Fruit fly (Drosophila melanogaster) whole organism, prepupa: Measurements from ENCODE around the gene CG6983.

Experiments
- CG10631 ChIP-seq: fragments of 200-800 bp; sonication (Bioruptor generic); optimal IDR thresholded peaks from 2 replicates; lab custom pipeline; 2016; ENCODE audit warnings: missing biosample characterization, missing genetic modification characterization
- CG10669 ChIP-seq: fragments of 200-800 bp; sonication (Bioruptor generic); optimal IDR thresholded peaks from 3 replicates; lab custom pipeline; 2018; ENCODE audit warnings: missing biosample characterization, mild to moderate bottlenecking, missing genetic modification characterization, moderate library complexity
- CG11762 ChIP-seq: fragments of 200-800 bp; sonication (Bioruptor generic); optimal IDR thresholded peaks from 3 replicates; lab custom pipeline; 2016; ENCODE audit warnings: missing biosample characterization, missing genetic modification characterization; ENCODE audit not compliant: insufficient read depth
- CG11902 ChIP-seq: fragments of 200-800 bp; sonication (Bioruptor generic); optimal IDR thresholded peaks from 3 replicates; lab custom pipeline; 2016; ENCODE audit warnings: missing biosample characterization, missing genetic modification characterization
- CG15336 ChIP-seq: fragments of 200-800 bp; sonication (Bioruptor generic); IDR thresholded peaks from 2 replicates; pipeline ENCODE4 v1.3.6; 2022; ENCODE audit warnings: missing biosample characterization, missing genetic modification characterization
- CG1621 ChIP-seq: fragments of 200-800 bp; sonication (Bioruptor generic); optimal IDR thresholded peaks from 3 replicates; lab custom pipeline; 2018; ENCODE audit warnings: missing biosample characterization, mild to moderate bottlenecking, missing genetic modification characterization
- CG31627 ChIP-seq: fragments of 200-800 bp; sonication (Bioruptor generic); optimal IDR thresholded peaks from 3 replicates; lab custom pipeline; 2016; ENCODE audit warnings: missing biosample characterization, missing genetic modification characterization
- CG34406 ChIP-seq: fragments of 200-800 bp; sonication (Bioruptor generic); optimal IDR thresholded peaks from 3 replicates; lab custom pipeline; 2016; ENCODE audit warnings: missing biosample characterization, missing genetic modification characterization
- CG3919 ChIP-seq: fragments of 200-800 bp; sonication (Bioruptor generic); optimal IDR thresholded peaks from 3 replicates; lab custom pipeline; 2016; ENCODE audit warnings: missing biosample characterization, missing genetic modification characterization
- CG4318 ChIP-seq: fragments of 200-800 bp; sonication (Bioruptor generic); optimal IDR thresholded peaks from 3 replicates; lab custom pipeline; 2017; ENCODE audit warnings: missing biosample characterization, mild to moderate bottlenecking, missing genetic modification characterization
- CG6163 ChIP-seq: fragments of 200-800 bp; sonication (Bioruptor generic); IDR thresholded peaks from 3 replicates; pipeline ENCODE4 v1.3.6; 2022; ENCODE audit warnings: missing biosample characterization, missing genetic modification characterization
- CG6276 ChIP-seq: fragments of 200-800 bp; sonication (Bioruptor generic); optimal IDR thresholded peaks from 2 replicates; lab custom pipeline; 2017; ENCODE audit warnings: missing biosample characterization, mild to moderate bottlenecking, missing genetic modification characterization
- CG6792 ChIP-seq: fragments of 200-800 bp; sonication (Bioruptor generic); optimal IDR thresholded peaks from 3 replicates; lab custom pipeline; 2016; ENCODE audit warnings: missing biosample characterization, missing genetic modification characterization
- CG6808 ChIP-seq: fragments of 200-800 bp; sonication (Bioruptor generic); optimal IDR thresholded peaks from 3 replicates; lab custom pipeline; 2017; ENCODE audit warnings: missing biosample characterization, missing genetic modification characterization, mild to moderate bottlenecking, moderate library complexity, missing genetic modification reagents
- CG6854 ChIP-seq: fragments of 200-800 bp; sonication (Bioruptor generic); optimal IDR thresholded peaks from 2 replicates; lab custom pipeline; 2017; ENCODE audit warnings: missing biosample characterization, mild to moderate bottlenecking, missing genetic modification characterization
- CG8119 ChIP-seq: fragments of 200-800 bp; sonication (Bioruptor generic); IDR thresholded peaks from 3 replicates; pipeline ENCODE4 v1.3.6; 2022; ENCODE audit warnings: missing biosample characterization, missing genetic modification characterization
- CG8319 ChIP-seq: fragments of 200-800 bp; sonication (Bioruptor generic); optimal IDR thresholded peaks from 3 replicates; lab custom pipeline; 2016; ENCODE audit warnings: missing biosample characterization, missing genetic modification characterization
- CG9139 ChIP-seq: fragments of 200-800 bp; sonication (Bioruptor generic); optimal IDR thresholded peaks from 3 replicates; lab custom pipeline; 2017; ENCODE audit warnings: missing biosample characterization, mild to moderate bottlenecking, missing genetic modification characterization
- Eip75B ChIP-seq: fragments of 200-800 bp; sonication (Bioruptor generic); optimal IDR thresholded peaks from 3 replicates; lab custom pipeline; 2016; ENCODE audit warnings: missing biosample characterization, missing genetic modification characterization
- Eip78C ChIP-seq: fragments of 200-800 bp; sonication (Bioruptor generic); peaks from one replicate; lab custom pipeline; 2016; ENCODE audit warnings: missing biosample characterization, missing genetic modification characterization
- Eip93F ChIP-seq: fragments of 200-800 bp; sonication (Bioruptor generic); optimal IDR thresholded peaks from 2 replicates; lab custom pipeline; 2016; ENCODE audit warnings: missing biosample characterization, mild to moderate bottlenecking, missing genetic modification characterization
- Ets21C ChIP-seq: fragments of 200-800 bp; sonication (Bioruptor generic); optimal IDR thresholded peaks from 3 replicates; lab custom pipeline; 2016; ENCODE audit warnings: missing biosample characterization, missing genetic modification characterization
- Hr38 ChIP-seq: sonication (Bioruptor generic); optimal IDR thresholded peaks from 2 replicates; lab custom pipeline; 2016; ENCODE audit warnings: missing biosample characterization, missing genetic modification characterization
- Hr39 ChIP-seq: fragments of 200-800 bp; sonication (Bioruptor generic); optimal IDR thresholded peaks from 2 replicates; lab custom pipeline; 2016; ENCODE audit warnings: missing biosample characterization, missing genetic modification characterization
- Met ChIP-seq: fragments of 200-800 bp; sonication (Bioruptor generic); optimal IDR thresholded peaks from 3 replicates; lab custom pipeline; 2016; ENCODE audit warnings: missing biosample characterization, missing genetic modification characterization
- OdsH ChIP-seq: fragments of 200-800 bp; sonication (Bioruptor generic); optimal IDR thresholded peaks from 3 replicates; lab custom pipeline; 2016; ENCODE audit warnings: missing biosample characterization, missing genetic modification characterization
- Smox ChIP-seq: fragments of 200-800 bp; sonication (Bioruptor generic); optimal IDR thresholded peaks from 3 replicates; lab custom pipeline; 2016; ENCODE audit warnings: missing biosample characterization, missing genetic modification characterization
- Sox14 ChIP-seq: fragments of 200-800 bp; sonication (Bioruptor generic); optimal IDR thresholded peaks from 3 replicates; lab custom pipeline; 2016; ENCODE audit warnings: missing biosample characterization, missing genetic modification characterization
- Sox15 ChIP-seq: fragments of 200-800 bp; sonication (Bioruptor generic); optimal IDR thresholded peaks from 3 replicates; lab custom pipeline; 2016; ENCODE audit warnings: missing biosample characterization, missing genetic modification characterization
- achi ChIP-seq: fragments of 200-800 bp; sonication (Bioruptor generic); optimal IDR thresholded peaks from 3 replicates; lab custom pipeline; 2016; ENCODE audit warnings: missing biosample characterization, missing genetic modification characterization
- acj6 ChIP-seq: fragments of 200-800 bp; sonication (Bioruptor generic); optimal IDR thresholded peaks from 3 replicates; lab custom pipeline; 2016; ENCODE audit warnings: missing biosample characterization, missing genetic modification characterization
- cyc ChIP-seq: fragments of 200-800 bp; sonication (Bioruptor generic); optimal IDR thresholded peaks from 3 replicates; lab custom pipeline; 2016; ENCODE audit warnings: missing biosample characterization, missing genetic modification characterization
- dac ChIP-seq: fragments of 200-800 bp; sonication (Bioruptor generic); optimal IDR thresholded peaks from 2 replicates; lab custom pipeline; 2017; ENCODE audit warnings: missing biosample characterization, mild to moderate bottlenecking, missing genetic modification characterization
- dsx ChIP-seq: fragments of 200-800 bp; optimal IDR thresholded peaks from 3 replicates; lab custom pipeline; 2019; ENCODE audit warnings: missing biosample characterization, mild to moderate bottlenecking, missing genetic modification characterization, moderate library complexity; ENCODE audit not compliant: poor library complexity, severe bottlenecking
- eg ChIP-seq: fragments of 200-800 bp; sonication (Bioruptor generic); IDR thresholded peaks from 3 replicates; pipeline ENCODE4 v1.3.6; 2022; ENCODE audit warnings: missing biosample characterization, missing genetic modification characterization
- esn ChIP-seq: fragments of 200-800 bp; sonication (Bioruptor generic); optimal IDR thresholded peaks from 2 replicates; lab custom pipeline; 2016; ENCODE audit warnings: missing biosample characterization, mild to moderate bottlenecking, missing genetic modification characterization, moderate library complexity
- fd59A ChIP-seq: fragments of 200-800 bp; sonication (Bioruptor generic); optimal IDR thresholded peaks from 2 replicates; lab custom pipeline; 2017; ENCODE audit warnings: missing biosample characterization, mild to moderate bottlenecking, missing genetic modification characterization, missing genetic modification reagents
- fd85E ChIP-seq: fragments of 200-800 bp; sonication (Bioruptor generic); optimal IDR thresholded peaks from 3 replicates; lab custom pipeline; 2016; ENCODE audit warnings: missing biosample characterization, missing genetic modification characterization
- fkh ChIP-seq: fragments of 200-800 bp; sonication (Bioruptor generic); optimal IDR thresholded peaks from 3 replicates; lab custom pipeline; 2017; ENCODE audit warnings: missing biosample characterization, mild to moderate bottlenecking, missing genetic modification characterization, moderate library complexity
- lz ChIP-seq: fragments of 200-800 bp; sonication (Bioruptor generic); optimal IDR thresholded peaks from 3 replicates; lab custom pipeline; 2016; ENCODE audit warnings: missing biosample characterization, missing genetic modification characterization
- net ChIP-seq: fragments of 200-800 bp; sonication (Bioruptor generic); optimal IDR thresholded peaks from 3 replicates; lab custom pipeline; 2016; ENCODE audit warnings: missing biosample characterization, missing genetic modification characterization
- spab ChIP-seq: fragments of 200-800 bp; sonication (Bioruptor generic); optimal IDR thresholded peaks from 2 replicates; lab custom pipeline; 2017; ENCODE audit warnings: missing biosample characterization, mild to moderate bottlenecking, missing genetic modification characterization, missing genetic modification reagents
- ss ChIP-seq, 2 experiments: fragments of 200-800 bp; sonication (Bioruptor generic); optimal IDR thresholded peaks; 2 replicates in 1 of 2; 3 replicates in 1 of 2; lab custom pipeline; 2017 to 2018; ENCODE audit warnings: mild to moderate bottlenecking in 2 of 2, missing biosample characterization in 2 of 2, missing genetic modification characterization in 2 of 2, moderate library complexity in 1 of 2
- topi ChIP-seq: fragments of 200-800 bp; sonication (Bioruptor generic); optimal IDR thresholded peaks from 3 replicates; lab custom pipeline; 2016; ENCODE audit warnings: missing biosample characterization, missing genetic modification characterization
- vri ChIP-seq: fragments of 200-800 bp; sonication (Bioruptor generic); optimal IDR thresholded peaks from 3 replicates; lab custom pipeline; 2016; ENCODE audit warnings: missing biosample characterization, mild to moderate bottlenecking, missing genetic modification characterization

Gene CG6983

DNA sequence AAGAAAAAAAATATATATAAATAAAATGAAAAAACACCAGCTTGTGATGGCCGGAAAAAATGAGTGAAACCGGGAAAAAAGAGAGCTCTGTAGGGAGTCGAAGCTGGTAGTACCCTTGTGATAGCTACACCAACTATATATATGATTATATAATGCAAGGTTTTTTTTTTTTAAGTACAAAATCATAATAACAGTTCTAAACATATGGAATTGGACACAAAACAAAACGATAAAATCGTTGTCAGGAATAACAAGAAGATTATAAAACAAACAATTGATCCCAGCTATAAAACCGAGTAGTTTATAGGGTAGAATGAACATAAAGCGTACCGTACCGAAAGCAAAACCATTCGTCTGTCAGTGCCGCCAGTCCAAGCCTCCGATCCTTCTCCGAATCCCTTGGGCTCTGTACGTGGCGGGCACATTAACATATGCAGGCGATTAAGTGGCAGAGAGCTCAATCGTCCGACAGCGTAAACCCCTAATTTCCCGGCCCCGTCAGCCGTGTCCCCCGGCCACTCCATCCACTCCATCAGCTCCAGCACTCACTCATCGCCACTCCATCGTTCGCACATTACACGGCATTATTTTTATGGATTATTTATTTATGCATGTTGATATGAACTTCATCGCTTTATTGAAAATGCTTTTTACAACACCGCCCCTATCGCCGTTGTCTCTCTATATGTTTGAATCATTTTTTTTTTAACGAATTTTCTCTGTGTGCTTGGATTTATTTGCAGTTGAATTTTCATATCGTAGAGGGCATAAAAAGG lies 12.2 kb upstream of the CG6983 start (continued):
- TF ChIP-seq Eip78C (GFP tag; lab: Kevin White, UChicago) (peak; percentile 93), acj6 (GFP tag; lab: Kevin White, UChicago) (no peak), Met (GFP tag; lab: Kevin White, UChicago) (no peak), CG6163 (0 out of 3 replicates have a peak, but pooled peaks have one; percentile 47), esn (GFP tag; lab: Kevin White, UChicago) (peak; percentile 51)
- TF ChIP-seq, all 60 proteins: peak for 22

DNA sequence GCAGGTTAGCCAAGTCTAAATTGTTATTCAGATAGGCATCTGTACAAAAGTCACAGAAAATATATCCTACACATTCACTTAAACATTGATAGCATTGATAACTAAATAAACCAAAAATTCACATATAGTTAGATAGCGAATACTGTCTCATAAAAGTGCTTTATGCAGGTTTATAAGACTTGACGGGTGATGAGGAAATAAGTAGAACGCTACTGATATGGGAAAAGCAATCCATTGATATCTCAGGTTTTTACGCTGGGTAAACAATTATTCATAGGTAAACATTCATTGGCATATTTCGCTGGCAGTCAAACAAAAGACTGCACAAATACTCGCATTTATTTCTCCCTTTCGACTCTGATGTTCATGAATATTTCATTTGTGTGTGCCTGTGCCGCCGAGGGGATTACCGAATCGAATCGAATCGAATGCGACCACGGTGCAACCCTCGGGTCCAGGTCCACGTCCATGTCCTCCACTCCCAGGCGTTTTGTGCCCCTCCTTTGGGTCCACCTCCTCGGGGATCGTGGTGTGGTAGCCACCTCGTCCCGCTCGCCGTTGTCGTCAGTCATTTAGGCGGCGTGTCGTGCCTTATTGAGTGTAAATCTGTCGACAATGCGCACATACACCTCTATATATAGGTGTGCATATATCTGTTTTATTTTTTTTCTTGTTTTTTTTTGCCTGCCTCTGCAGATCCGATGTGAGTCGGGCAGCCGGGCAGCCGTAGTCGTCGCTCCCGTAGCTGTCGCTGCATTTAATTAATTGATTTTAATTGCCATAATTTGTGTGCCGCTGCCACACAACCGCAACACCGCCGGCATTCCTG lies 11.1 kb upstream of the CG6983 start:
- TF ChIP-seq CG4318: peak; percentile 36
- TF ChIP-seq vri (GFP tag; lab: Kevin White, UChicago): peak; percentile 33
- no peak for TF ChIP-seq net (GFP tag; lab: Kevin White, UChicago)
- peak; percentile 11 for TF ChIP-seq CG11902 (GFP tag; lab: Kevin White, UChicago)
- TF ChIP-seq cyc (GFP tag; lab: Kevin White, UChicago): peak; percentile 30
- peak; percentile 44 for TF ChIP-seq Hr39 (GFP tag; lab: Kevin White, UChicago)
- TF ChIP-seq CG8119 (GFP tag; lab: Robert Waterston, UW): no peak; the same call in 2 of the 3 replicates
- peak; percentile 21 for TF ChIP-seq Sox15 (GFP tag; lab: Kevin White, UChicago)
- TF ChIP-seq Met (GFP tag; lab: Kevin White, UChicago): peak; percentile 19
- TF ChIP-seq CG11762 (GFP tag; lab: Kevin White, UChicago): peak; percentile 28
- no peak for TF ChIP-seq eg
- TF ChIP-seq CG31627: peak; percentile 47
- no peak for TF ChIP-seq dsx (GFP tag; lab: Kevin White, UChicago)
- TF ChIP-seq Eip75B: no peak
- TF ChIP-seq Sox14 (GFP tag; lab: Kevin White, UChicago): peak; percentile 41
- peak; percentile 8 for TF ChIP-seq topi (GFP tag; lab: Kevin White, UChicago)
- TF ChIP-seq Ets21C (GFP tag; lab: Kevin White, UChicago): peak; percentile 36
- TF ChIP-seq CG6163: no peak; the same call in 2 of the 3 replicates
- TF ChIP-seq fd59A (GFP tag; lab: Kevin White, UChicago): peak; percentile 31
- peak; percentile 59 for TF ChIP-seq CG9139
- no peak for TF ChIP-seq Hr38 (GFP tag; lab: Kevin White, UChicago)
- peak; percentile 57 for TF ChIP-seq esn (GFP tag; lab: Kevin White, UChicago)
- TF ChIP-seq CG3919 (GFP tag; lab: Kevin White, UChicago): peak; percentile 35
- peak; percentile 16 for TF ChIP-seq CG8319 (GFP tag; lab: Kevin White, UChicago)
- TF ChIP-seq CG34406 (GFP tag; lab: Kevin White, UChicago): no peak
- peak; percentile 40 for TF ChIP-seq lz (GFP tag; lab: Kevin White, UChicago)
- TF ChIP-seq achi (GFP tag; lab: Kevin White, UChicago): peak; percentile 31
- TF ChIP-seq CG1621 (tag; lab: Kevin White, UChicago): no peak
- TF ChIP-seq dac (GFP tag; lab: Kevin White, UChicago): no peak
- TF ChIP-seq CG10631 (GFP tag; lab: Kevin White, UChicago): peak; percentile 61
- TF ChIP-seq ss (GFP tag; optimal IDR thresholded peaks at IDR 0.05; lab: Kevin White, UChicago): peak in 1 of 2 experiments; percentile 31
- peak; percentile 21 for TF ChIP-seq CG6808 (GFP tag; lab: Kevin White, UChicago)
- peak; percentile 35 for TF ChIP-seq OdsH (GFP tag; lab: Kevin White, UChicago)
- no peak for TF ChIP-seq CG6792
- TF ChIP-seq CG15336: no peak
- TF ChIP-seq fd85E (GFP tag; lab: Kevin White, UChicago): no peak
- peak; percentile 35 for TF ChIP-seq spab (GFP tag; lab: Kevin White, UChicago)
- TF ChIP-seq Smox (GFP tag; lab: Kevin White, UChicago): peak; percentile 21
- TF ChIP-seq CG10669 (GFP tag; lab: Kevin White, UChicago): peak; percentile 52
- no peak for TF ChIP-seq Eip93F (GFP tag; lab: Kevin White, UChicago)
- peak; percentile 38 for TF ChIP-seq acj6 (GFP tag; lab: Kevin White, UChicago)
- TF ChIP-seq CG6854 (GFP tag; lab: Kevin White, UChicago): no peak
- TF ChIP-seq CG6276 (GFP tag; lab: Kevin White, UChicago): peak; percentile 17
- no peak for TF ChIP-seq fkh
